Fruit fly (Drosophila melanogaster): ENCODE measurements around the gene CG32213.

CG32213 gene

DNA sequence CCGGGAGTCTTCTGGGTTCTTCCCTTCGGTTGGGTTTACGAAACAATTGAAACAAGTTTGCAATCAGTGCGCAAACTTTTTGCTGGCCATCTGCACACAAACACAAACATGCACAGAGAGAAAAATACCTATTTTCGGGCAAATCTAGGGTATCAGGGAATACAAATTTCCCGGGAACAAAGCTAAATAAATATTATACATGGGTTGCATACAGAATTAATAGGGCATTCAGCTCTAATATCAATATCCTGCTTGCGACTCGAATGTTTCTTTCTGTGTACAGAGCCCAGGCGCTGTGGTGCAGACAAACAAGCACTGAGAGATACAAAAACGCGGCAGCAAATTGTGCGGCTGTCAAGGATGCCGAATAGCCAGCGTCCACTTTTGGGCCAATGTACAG, 31.5 kb upstream of the CG32213 start (continued):
- 0 out of 3 replicates have a peak, but pooled peaks have one; percentile 15 for TF ChIP-seq ken (GFP tag; IDR thresholded peaks at IDR 0.05)
- TF ChIP-seq nmo (GFP tag; optimal IDR thresholded peaks at IDR 0.05), result peak; percentile 11
- TF ChIP-seq CG15514 (GFP tag; optimal IDR thresholded peaks at IDR 0.05), result no peak
- TF ChIP-seq CG4360 (GFP tag; IDR thresholded peaks at IDR 0.05), result no peak
- no peak for TF ChIP-seq seq (GFP tag; IDR thresholded peaks at IDR 0.05)
- no peak for TF ChIP-seq D19B (GFP tag; optimal IDR thresholded peaks at IDR 0.05)
- TF ChIP-seq Poxn (GFP tag; IDR thresholded peaks at IDR 0.05), result no peak
- peak; percentile 42 for TF ChIP-seq CG7839 (tag; optimal IDR thresholded peaks at IDR 0.05)
- TF ChIP-seq hbn (GFP tag; IDR thresholded peaks at IDR 0.05; ENCODE audit: partially characterized antibody), result no peak
- TF ChIP-seq CG15269 (tag; optimal IDR thresholded peaks at IDR 0.05), result peak; percentile 1
- no peak for TF ChIP-seq wor (GFP tag; IDR thresholded peaks at IDR 0.05)
- TF ChIP-seq Med (GFP tag), result peak; percentile 75
- TF ChIP-seq her (GFP tag; optimal IDR thresholded peaks at IDR 0.05), result no peak
- TF ChIP-seq luna (GFP tag; optimal IDR thresholded peaks at IDR 0.05), result no peak
- TF ChIP-seq dysf (GFP tag; IDR thresholded peaks at IDR 0.05), result peak; percentile 33; the same call in 1 of the 3 replicates
- no peak for TF ChIP-seq usp (GFP tag; optimal IDR thresholded peaks at IDR 0.05)
- no peak for TF ChIP-seq gcm2 (GFP tag; optimal IDR thresholded peaks at IDR 0.05)
- TF ChIP-seq CG17802 (tag; optimal IDR thresholded peaks at IDR 0.05), result no peak
- TF ChIP-seq fd102C (GFP tag; optimal IDR thresholded peaks at IDR 0.05), result no peak
- peak; percentile 45 for TF ChIP-seq CG2120 (GFP tag; optimal IDR thresholded peaks at IDR 0.05)
- no peak for TF ChIP-seq Doc2 (GFP tag; IDR thresholded peaks at IDR 0.05)
- TF ChIP-seq lab (GFP tag; optimal IDR thresholded peaks at IDR 0.05), result peak; percentile 35
- TF ChIP-seq CG6854 (GFP tag; optimal IDR thresholded peaks at IDR 0.05), result no peak
- TF ChIP-seq CG34422 (GFP tag; IDR thresholded peaks at IDR 0.05), result peak; percentile 51; the same call in 1 of the 3 replicates
- TF ChIP-seq ash1 (GFP tag; optimal IDR thresholded peaks at IDR 0.05), result no peak
- no peak for TF ChIP-seq B-H1 (GFP tag; IDR thresholded peaks at IDR 0.05)
- TF ChIP-seq CG18476 (GFP tag; optimal IDR thresholded peaks at IDR 0.05), result no peak
- no peak for TF ChIP-seq caup (GFP tag; optimal IDR thresholded peaks at IDR 0.05; ENCODE audit: severe bottlenecking)
- no peak for TF ChIP-seq CG10147 (GFP tag; optimal IDR thresholded peaks at IDR 0.05)
- TF ChIP-seq TFAM (GFP tag; optimal IDR thresholded peaks at IDR 0.05), result no peak
- TF ChIP-seq fd3F (GFP tag; optimal IDR thresholded peaks at IDR 0.05), result no peak
- no peak for TF ChIP-seq eyg (GFP tag; optimal IDR thresholded peaks at IDR 0.05)
- peak; percentile 29 for TF ChIP-seq Xbp1 (GFP tag; optimal IDR thresholded peaks at IDR 0.05)
- TF ChIP-seq hkb (optimal IDR thresholded peaks at IDR 0.05), result no peak
- TF ChIP-seq hkb (GFP tag; IDR thresholded peaks at IDR 0.05), result no peak
- TF ChIP-seq vfl (GFP tag; optimal IDR thresholded peaks at IDR 0.05), result no peak
- TF ChIP-seq vvl (GFP tag; IDR thresholded peaks at IDR 0.05), result peak; percentile 15; the same call in 1 of the 2 replicates
- peak; percentile 14; the same call in 1 of the 2 replicates for TF ChIP-seq CG14667 (GFP tag; IDR thresholded peaks at IDR 0.05)
- no peak for TF ChIP-seq rib (GFP tag; IDR thresholded peaks at IDR 0.05)
- TF ChIP-seq CG10274 (GFP tag; optimal IDR thresholded peaks at IDR 0.05), result no peak
- TF ChIP-seq Hmr (GFP tag; optimal IDR thresholded peaks at IDR 0.05), result peak; percentile 26
- no peak for TF ChIP-seq CG15073 (GFP tag; optimal IDR thresholded peaks at IDR 0.05)
- no peak for TF ChIP-seq da (GFP tag; optimal IDR thresholded peaks at IDR 0.05)
- TF ChIP-seq CG7357 (GFP tag; IDR thresholded peaks at IDR 0.05), result peak; percentile 35; the same call in 1 of the 3 replicates
- no peak for TF ChIP-seq amos (GFP tag; IDR thresholded peaks at IDR 0.05; ENCODE audit: partially characterized antibody)
- no peak for TF ChIP-seq CG10321 (GFP tag; IDR thresholded peaks at IDR 0.05)
- TF ChIP-seq ssp (GFP tag; IDR thresholded peaks at IDR 0.05), result no peak
- TF ChIP-seq Dip3 (GFP tag; optimal IDR thresholded peaks at IDR 0.05), result no peak
- TF ChIP-seq Ravus (GFP tag; IDR thresholded peaks at IDR 0.05), result no peak
- TF ChIP-seq slou (GFP tag; optimal IDR thresholded peaks at IDR 0.05), result no peak
- TF ChIP-seq gsb-n (tag; optimal IDR thresholded peaks at IDR 0.05), result no peak
- TF ChIP-seq CG30403 (GFP tag; optimal IDR thresholded peaks at IDR 0.05), result peak; percentile 25

Data from whole organism, embryonic.